Fruit fly (Drosophila melanogaster) whole organism, adult: ENCODE results near the gene CG17362.

Experiments used
- CG12768 ChIP-seq: fragments of 200-800 bp; sonication (Bioruptor generic); optimal IDR thresholded peaks from 2 replicates; lab custom pipeline; 2017; ENCODE audit warnings: missing biosample characterization, missing genetic modification characterization, mild to moderate bottlenecking, moderate library complexity, missing genetic modification reagents
- CG1620 ChIP-seq: fragments of 200-800 bp; sonication (Bioruptor generic); optimal IDR thresholded peaks from 2 replicates; lab custom pipeline; 2016; ENCODE audit warnings: missing biosample characterization, missing genetic modification characterization
- CG33017 ChIP-seq: fragments of 200-800 bp; sonication (Bioruptor generic); optimal IDR thresholded peaks from 2 replicates; lab custom pipeline; 2018; ENCODE audit warnings: missing biosample characterization, mild to moderate bottlenecking, missing genetic modification characterization, moderate library complexity
- CG5204 ChIP-seq: fragments of 200-800 bp; sonication (Bioruptor generic); optimal IDR thresholded peaks from 2 replicates; lab custom pipeline; 2016; ENCODE audit warnings: missing biosample characterization, missing genetic modification characterization
- Clk ChIP-seq: fragments of 200-800 bp; sonication (Bioruptor generic); optimal IDR thresholded peaks from 2 replicates; lab custom pipeline; 2017; ENCODE audit warnings: missing biosample characterization, missing genetic modification characterization
- Hr96 ChIP-seq: fragments of 200-800 bp; sonication (Bioruptor generic); optimal IDR thresholded peaks from 2 replicates; lab custom pipeline; 2016; ENCODE audit warnings: missing biosample characterization, missing genetic modification characterization
- Mnt ChIP-seq: fragments of 200-800 bp; sonication (Bioruptor generic); optimal IDR thresholded peaks from 2 replicates; lab custom pipeline; 2016; ENCODE audit warnings: missing biosample characterization, mild to moderate bottlenecking, missing genetic modification characterization
- cnc ChIP-seq, 2 experiments: fragments of >200 bp; optimal IDR thresholded peaks; 2 replicates each; lab custom pipeline; 2017
- kay ChIP-seq: fragments of 200-800 bp; sonication (Bioruptor generic); peaks from one replicate; lab custom pipeline; 2016; ENCODE audit warnings: missing biosample characterization, missing genetic modification characterization, borderline replicate concordance
- pad ChIP-seq: fragments of 200-800 bp; sonication (Bioruptor generic); optimal IDR thresholded peaks from 3 replicates; lab custom pipeline; 2017; ENCODE audit warnings: missing biosample characterization, missing genetic modification characterization, mild to moderate bottlenecking, moderate library complexity, missing genetic modification reagents
- tj ChIP-seq: fragments of 200-800 bp; sonication (Bioruptor generic); optimal IDR thresholded peaks from 3 replicates; lab custom pipeline; 2017; ENCODE audit warnings: missing biosample characterization, mild to moderate bottlenecking, missing genetic modification characterization, moderate library complexity
- toe ChIP-seq: fragments of 200-800 bp; sonication (Bioruptor generic); optimal IDR thresholded peaks from 2 replicates; lab custom pipeline; 2016; ENCODE audit warnings: missing biosample characterization, missing genetic modification characterization

- TF ChIP-seq CG5204 (GFP tag; lab: Kevin White, UChicago) (no peak), CG12768 (GFP tag; lab: Kevin White, UChicago) (no peak), tj (GFP tag; lab: Kevin White, UChicago) (no peak), CG1620 (GFP tag; lab: Kevin White, UChicago) (no peak), pad (GFP tag; lab: Kevin White, UChicago) (no peak), cnc (optimal IDR thresholded peaks at IDR 0.05; lab: Kevin White, UChicago) (no peak), Clk (no peak), CG33017 (tag; lab: Kevin White, UChicago) (no peak), toe (no peak), Mnt (GFP tag; lab: Kevin White, UChicago) (no peak), kay (GFP tag; lab: Kevin White, UChicago) (no peak), Hr96 (GFP tag; lab: Kevin White, UChicago) (no peak)
Measured at dm6 chr3L:13982516-13982915, 3.9 kb upstream of the CG17362 start.
